Worm (Caenorhabditis elegans) whole organism, dauer: ENCODE results near the gene col-163.

ENCODE experiments used
- unc-62 ChIP-seq: sonication (generic microtip); optimal IDR thresholded peaks from 2 replicates; lab custom pipeline; 2017; ENCODE audit warnings: missing biosample characterization, missing genetic modification reagents, missing genetic modification characterization

col-163 gene

DNA sequence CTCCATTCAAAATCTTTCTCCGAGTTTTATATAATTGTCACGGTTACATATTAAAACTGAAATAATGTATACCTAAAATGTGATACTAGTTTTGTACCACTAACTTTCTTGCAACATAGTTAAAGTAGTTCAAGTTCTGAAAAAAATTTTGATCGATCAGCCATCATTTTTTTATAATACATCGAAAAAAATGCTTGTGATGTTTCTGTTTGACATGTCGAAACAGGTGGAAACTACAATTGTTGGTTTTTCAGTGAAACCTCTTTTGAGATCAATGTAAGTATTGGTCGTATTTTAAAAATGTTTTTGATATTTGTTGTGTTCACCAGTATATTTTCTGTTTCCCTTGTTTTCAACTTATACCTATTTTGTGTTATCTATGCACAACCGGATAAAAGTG is 39.4 kb downstream of the col-163 start, which contains the start of gene srxa-14:
TSS of gene srxa-14 (plus strand) at position 301 of the 400 bp plus-strand sequence.
- TF ChIP-seq unc-62 (GFP tag; lab: Kevin White, UChicago): no peak

DNA sequence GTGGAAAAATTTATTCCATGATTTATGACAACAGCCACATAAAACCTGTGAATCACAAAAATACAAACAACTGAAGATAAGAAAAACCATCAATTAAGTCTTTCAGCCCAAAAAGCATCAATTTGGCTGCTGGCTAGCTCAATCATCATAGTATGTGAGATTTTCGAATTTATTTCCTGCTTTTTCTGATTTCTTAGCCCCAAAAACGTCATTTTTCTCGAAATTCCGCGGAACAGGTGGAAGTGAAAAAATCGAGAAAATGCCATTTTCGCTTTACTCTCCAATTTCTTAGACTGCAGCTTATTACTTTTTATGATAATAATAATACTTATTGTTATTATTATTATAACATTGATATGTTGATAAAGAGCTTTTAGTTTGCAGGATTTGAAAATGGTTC is 42.0 kb downstream of the col-163 start, which contains the start of gene srxa-15:
TSS of gene srxa-15 (plus strand) at position 301 of the 400 bp plus-strand sequence.
- no peak for TF ChIP-seq unc-62 (GFP tag; lab: Kevin White, UChicago)

DNA sequence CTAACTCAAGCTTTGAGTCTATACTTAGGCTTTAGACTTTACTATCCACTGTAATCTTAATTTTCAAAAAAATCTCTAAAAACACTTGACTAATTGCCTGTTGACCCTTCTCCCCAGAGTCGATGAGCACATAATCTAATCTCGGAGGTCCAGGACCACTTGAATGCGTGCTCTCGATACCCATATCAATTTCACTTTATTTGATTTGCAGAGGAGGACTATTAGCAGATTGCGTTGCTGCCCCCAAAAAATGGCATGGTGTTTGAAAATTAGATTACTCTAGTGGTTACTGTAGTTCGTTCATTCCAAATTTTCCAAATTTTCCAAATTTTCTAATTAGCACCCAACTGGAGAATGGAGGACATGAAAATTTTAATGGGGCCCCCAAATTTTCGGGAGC is 45.6 kb downstream of the col-163 start:
- TF ChIP-seq unc-62 (GFP tag; lab: Kevin White, UChicago): no peak

DNA sequence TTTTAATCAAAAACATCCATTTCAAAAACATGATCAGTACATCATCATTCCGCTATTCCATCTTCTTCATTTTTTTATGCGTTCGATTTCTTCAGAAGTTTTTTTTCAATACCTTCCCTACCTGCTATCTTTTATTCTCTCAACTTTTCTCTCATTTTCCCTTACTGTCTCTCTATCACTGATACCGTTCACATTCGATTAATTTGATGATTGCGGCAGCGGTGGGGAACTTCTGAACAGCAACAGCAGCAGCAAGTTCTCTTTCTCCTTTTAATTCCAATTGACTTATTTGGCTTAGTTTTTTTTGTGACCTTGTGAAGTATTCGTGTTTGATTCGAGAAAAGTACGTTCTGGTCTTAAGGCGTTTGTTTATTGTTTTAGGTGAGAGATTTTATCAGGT is 49.0 kb downstream of the col-163 start:
- TF ChIP-seq unc-62 (GFP tag; lab: Kevin White, UChicago): no peak

DNA sequence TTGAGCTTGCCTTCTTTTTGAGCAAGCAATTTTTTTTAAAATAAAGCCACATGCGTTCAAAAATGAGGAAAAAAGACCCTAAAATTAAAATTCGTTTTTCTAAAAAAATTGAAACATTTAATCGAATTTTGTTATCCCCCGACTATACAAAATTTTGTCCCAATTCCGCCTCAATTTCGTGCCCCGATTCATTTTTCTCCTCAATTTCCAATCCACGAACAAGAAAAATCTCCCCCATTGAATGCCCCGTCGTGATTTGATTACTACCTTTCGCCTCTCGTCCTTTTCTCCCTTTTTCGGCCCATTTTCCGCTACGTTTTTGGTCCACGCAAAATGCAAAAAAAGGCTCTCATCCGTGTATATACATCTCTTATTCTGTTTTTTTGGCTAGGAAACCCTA is 52.0 kb downstream of the col-163 start:
- TF ChIP-seq unc-62 (GFP tag; lab: Kevin White, UChicago): no peak
